Fruit fly (Drosophila melanogaster): ENCODE data around the gene CG18675.
A peak's percentile ranks its signal among the peaks of the same experiment; 100 is the strongest.

The CG18675 gene

dm6 chr3L:4173584-4173983 is at the start of gene CG18675:
Gene CG18675 (plus strand): TSS chr3L:4173884.
- TF ChIP-seq CG5204 (GFP tag; optimal IDR thresholded peaks at IDR 0.05) (no peak), tj (GFP tag; optimal IDR thresholded peaks at IDR 0.05) (no peak), CG7101 (tag; optimal IDR thresholded peaks at IDR 0.05) (no peak), bab1 (GFP tag; optimal IDR thresholded peaks at IDR 0.05) (no peak), Hr96 (GFP tag; optimal IDR thresholded peaks at IDR 0.05) (no peak), CG33017 (tag; optimal IDR thresholded peaks at IDR 0.05) (no peak), CG1620 (GFP tag; optimal IDR thresholded peaks at IDR 0.05) (no peak), CG12768 (GFP tag; optimal IDR thresholded peaks at IDR 0.05) (no peak), ovo (GFP tag; optimal IDR thresholded peaks at IDR 0.05) (no peak), Crg-1 (GFP tag; optimal IDR thresholded peaks at IDR 0.05) (no peak), Mnt (GFP tag; optimal IDR thresholded peaks at IDR 0.05) (no peak), CG7045 (GFP tag; optimal IDR thresholded peaks at IDR 0.05) (no peak), Clk (GFP tag; optimal IDR thresholded peaks at IDR 0.05) (no peak), kay (GFP tag; ENCODE audit: borderline replicate concordance) (no peak), pad (GFP tag; optimal IDR thresholded peaks at IDR 0.05) (no peak), cnc (optimal IDR thresholded peaks at IDR 0.05) (no peak), cic (GFP tag; optimal IDR thresholded peaks at IDR 0.05) (no peak), CG11617 (GFP tag; optimal IDR thresholded peaks at IDR 0.05) (no peak), CG14711 (tag; optimal IDR thresholded peaks at IDR 0.05) (no peak), toe (GFP tag; optimal IDR thresholded peaks at IDR 0.05) (no peak)

dm6 chr3L:4125709-4126108 is 48.0 kb upstream of the CG18675 start:
- TF ChIP-seq toe (GFP tag; optimal IDR thresholded peaks at IDR 0.05) (no peak), CG1620 (GFP tag; optimal IDR thresholded peaks at IDR 0.05) (no peak), CG33017 (tag; optimal IDR thresholded peaks at IDR 0.05) (no peak), CG7045 (GFP tag; optimal IDR thresholded peaks at IDR 0.05) (no peak)

dm6 chr3L:4128579-4128978 is 45.1 kb upstream of the CG18675 start:
- no peak for TF ChIP-seq Hr96 (GFP tag; optimal IDR thresholded peaks at IDR 0.05)

- TF ChIP-seq CG14711 (tag; optimal IDR thresholded peaks at IDR 0.05) (no peak), Mnt (GFP tag; optimal IDR thresholded peaks at IDR 0.05) (peak; percentile 54), cic (GFP tag; optimal IDR thresholded peaks at IDR 0.05) (peak; percentile 88)
Measured at dm6 chr3L:4130743-4131142, 42.9 kb upstream of the CG18675 start.

dm6 chr3L:4132585-4132984 is 41.1 kb upstream of the CG18675 start:
- TF ChIP-seq CG7101 (tag; optimal IDR thresholded peaks at IDR 0.05), result no peak
- TF ChIP-seq CG12768 (GFP tag; optimal IDR thresholded peaks at IDR 0.05), result peak; percentile 22

dm6 chr3L:4133724-4134678 is 39.7 kb upstream of the CG18675 start, which contains the start of gene ens:
Gene ens (minus strand): TSS chr3L:4134550.
- TF ChIP-seq CG7101 (tag; optimal IDR thresholded peaks at IDR 0.05) (peak; percentile 17), CG33017 (tag; optimal IDR thresholded peaks at IDR 0.05) (no peak), Clk (GFP tag; optimal IDR thresholded peaks at IDR 0.05) (no peak), CG7045 (GFP tag; optimal IDR thresholded peaks at IDR 0.05) (no peak), bab1 (GFP tag; optimal IDR thresholded peaks at IDR 0.05) (peak; percentile 61), toe (GFP tag; optimal IDR thresholded peaks at IDR 0.05) (no peak), pad (GFP tag; optimal IDR thresholded peaks at IDR 0.05) (peak; percentile 68), CG14711 (tag; optimal IDR thresholded peaks at IDR 0.05) (no peak), cic (GFP tag; optimal IDR thresholded peaks at IDR 0.05) (peak; percentile 18), tj (GFP tag; optimal IDR thresholded peaks at IDR 0.05) (peak; percentile 15), ovo (GFP tag; optimal IDR thresholded peaks at IDR 0.05) (no peak), CG5204 (GFP tag; optimal IDR thresholded peaks at IDR 0.05) (no peak)

dm6 chr3L:4135857-4136256 is 37.8 kb upstream of the CG18675 start, which contains the start of gene RfC4:
Gene RfC4 (minus strand): TSS chr3L:4136038.
- TF ChIP-seq pad (GFP tag; optimal IDR thresholded peaks at IDR 0.05) (no peak), bab1 (GFP tag; optimal IDR thresholded peaks at IDR 0.05) (no peak), CG7101 (tag; optimal IDR thresholded peaks at IDR 0.05) (no peak), CG11617 (GFP tag; optimal IDR thresholded peaks at IDR 0.05) (no peak)
